Fruit fly (Drosophila melanogaster) whole organism, prepupa: ENCODE measurements around the gene CG1172.

Experiments used
- CG10631 ChIP-seq: fragments of 200-800 bp; sonication (Bioruptor generic); optimal IDR thresholded peaks from 2 replicates; lab custom pipeline; 2016; ENCODE audit warnings: missing biosample characterization, missing genetic modification characterization
- CG10669 ChIP-seq: fragments of 200-800 bp; sonication (Bioruptor generic); optimal IDR thresholded peaks from 3 replicates; lab custom pipeline; 2018; ENCODE audit warnings: missing biosample characterization, mild to moderate bottlenecking, missing genetic modification characterization, moderate library complexity
- CG11902 ChIP-seq: fragments of 200-800 bp; sonication (Bioruptor generic); optimal IDR thresholded peaks from 3 replicates; lab custom pipeline; 2016; ENCODE audit warnings: missing biosample characterization, missing genetic modification characterization
- CG15336 ChIP-seq: fragments of 200-800 bp; sonication (Bioruptor generic); IDR thresholded peaks from 2 replicates; pipeline ENCODE4 v1.3.6; 2022; ENCODE audit warnings: missing biosample characterization, missing genetic modification characterization
- CG1621 ChIP-seq: fragments of 200-800 bp; sonication (Bioruptor generic); optimal IDR thresholded peaks from 3 replicates; lab custom pipeline; 2018; ENCODE audit warnings: missing biosample characterization, mild to moderate bottlenecking, missing genetic modification characterization
- CG16779 ChIP-seq: fragments of 200-800 bp; sonication (Bioruptor generic); optimal IDR thresholded peaks from 3 replicates; lab custom pipeline; 2017; ENCODE audit warnings: missing biosample characterization, mild to moderate bottlenecking, missing genetic modification characterization
- CG32006 ChIP-seq: fragments of 200-800 bp; sonication (Bioruptor generic); optimal IDR thresholded peaks from 3 replicates; lab custom pipeline; 2017; ENCODE audit warnings: missing biosample characterization, mild to moderate bottlenecking, missing genetic modification characterization
- CG34406 ChIP-seq: fragments of 200-800 bp; sonication (Bioruptor generic); optimal IDR thresholded peaks from 3 replicates; lab custom pipeline; 2016; ENCODE audit warnings: missing biosample characterization, missing genetic modification characterization
- CG3919 ChIP-seq: fragments of 200-800 bp; sonication (Bioruptor generic); optimal IDR thresholded peaks from 3 replicates; lab custom pipeline; 2016; ENCODE audit warnings: missing biosample characterization, missing genetic modification characterization
- CG4318 ChIP-seq: fragments of 200-800 bp; sonication (Bioruptor generic); optimal IDR thresholded peaks from 3 replicates; lab custom pipeline; 2017; ENCODE audit warnings: missing biosample characterization, mild to moderate bottlenecking, missing genetic modification characterization
- CG6276 ChIP-seq: fragments of 200-800 bp; sonication (Bioruptor generic); optimal IDR thresholded peaks from 2 replicates; lab custom pipeline; 2017; ENCODE audit warnings: missing biosample characterization, mild to moderate bottlenecking, missing genetic modification characterization
- CG6792 ChIP-seq: fragments of 200-800 bp; sonication (Bioruptor generic); optimal IDR thresholded peaks from 3 replicates; lab custom pipeline; 2016; ENCODE audit warnings: missing biosample characterization, missing genetic modification characterization
- CG6808 ChIP-seq: fragments of 200-800 bp; sonication (Bioruptor generic); optimal IDR thresholded peaks from 3 replicates; lab custom pipeline; 2017; ENCODE audit warnings: missing biosample characterization, missing genetic modification characterization, mild to moderate bottlenecking, moderate library complexity, missing genetic modification reagents
- CG6854 ChIP-seq: fragments of 200-800 bp; sonication (Bioruptor generic); optimal IDR thresholded peaks from 2 replicates; lab custom pipeline; 2017; ENCODE audit warnings: missing biosample characterization, mild to moderate bottlenecking, missing genetic modification characterization
- CG7368 ChIP-seq: fragments of 200-800 bp; sonication (Bioruptor generic); optimal IDR thresholded peaks from 3 replicates; lab custom pipeline; 2016; ENCODE audit warnings: missing biosample characterization, missing genetic modification characterization
- CG8119 ChIP-seq: fragments of 200-800 bp; sonication (Bioruptor generic); IDR thresholded peaks from 3 replicates; pipeline ENCODE4 v1.3.6; 2022; ENCODE audit warnings: missing biosample characterization, missing genetic modification characterization
- CG9139 ChIP-seq: fragments of 200-800 bp; sonication (Bioruptor generic); optimal IDR thresholded peaks from 3 replicates; lab custom pipeline; 2017; ENCODE audit warnings: missing biosample characterization, mild to moderate bottlenecking, missing genetic modification characterization
- Eip75B ChIP-seq: fragments of 200-800 bp; sonication (Bioruptor generic); optimal IDR thresholded peaks from 3 replicates; lab custom pipeline; 2016; ENCODE audit warnings: missing biosample characterization, missing genetic modification characterization
- Eip78C ChIP-seq: fragments of 200-800 bp; sonication (Bioruptor generic); peaks from one replicate; lab custom pipeline; 2016; ENCODE audit warnings: missing biosample characterization, missing genetic modification characterization
- Eip93F ChIP-seq: fragments of 200-800 bp; sonication (Bioruptor generic); optimal IDR thresholded peaks from 2 replicates; lab custom pipeline; 2016; ENCODE audit warnings: missing biosample characterization, mild to moderate bottlenecking, missing genetic modification characterization
- Ets21C ChIP-seq: fragments of 200-800 bp; sonication (Bioruptor generic); optimal IDR thresholded peaks from 3 replicates; lab custom pipeline; 2016; ENCODE audit warnings: missing biosample characterization, missing genetic modification characterization
- Ets96B ChIP-seq: fragments of 200-800 bp; optimal IDR thresholded peaks from 2 replicates; lab custom pipeline; 2019; ENCODE audit warnings: missing biosample characterization, mild to moderate bottlenecking, missing genetic modification characterization, moderate library complexity
- Hr38 ChIP-seq: sonication (Bioruptor generic); optimal IDR thresholded peaks from 2 replicates; lab custom pipeline; 2016; ENCODE audit warnings: missing biosample characterization, missing genetic modification characterization
- Hr39 ChIP-seq: fragments of 200-800 bp; sonication (Bioruptor generic); optimal IDR thresholded peaks from 2 replicates; lab custom pipeline; 2016; ENCODE audit warnings: missing biosample characterization, missing genetic modification characterization
- Hr4 ChIP-seq: fragments of 200-800 bp; sonication (Bioruptor generic); optimal IDR thresholded peaks from 3 replicates; lab custom pipeline; 2016; ENCODE audit warnings: missing biosample characterization, missing genetic modification characterization
- Met ChIP-seq: fragments of 200-800 bp; sonication (Bioruptor generic); optimal IDR thresholded peaks from 3 replicates; lab custom pipeline; 2016; ENCODE audit warnings: missing biosample characterization, missing genetic modification characterization
- Smox ChIP-seq: fragments of 200-800 bp; sonication (Bioruptor generic); optimal IDR thresholded peaks from 3 replicates; lab custom pipeline; 2016; ENCODE audit warnings: missing biosample characterization, missing genetic modification characterization
- Sox102F ChIP-seq: fragments of 200-800 bp; sonication (Bioruptor generic); optimal IDR thresholded peaks from 2 replicates; lab custom pipeline; 2016; ENCODE audit warnings: missing biosample characterization, mild to moderate bottlenecking, missing genetic modification characterization
- Sox14 ChIP-seq: fragments of 200-800 bp; sonication (Bioruptor generic); optimal IDR thresholded peaks from 3 replicates; lab custom pipeline; 2016; ENCODE audit warnings: missing biosample characterization, missing genetic modification characterization
- Sox15 ChIP-seq: fragments of 200-800 bp; sonication (Bioruptor generic); optimal IDR thresholded peaks from 3 replicates; lab custom pipeline; 2016; ENCODE audit warnings: missing biosample characterization, missing genetic modification characterization
- achi ChIP-seq: fragments of 200-800 bp; sonication (Bioruptor generic); optimal IDR thresholded peaks from 3 replicates; lab custom pipeline; 2016; ENCODE audit warnings: missing biosample characterization, missing genetic modification characterization
- acj6 ChIP-seq: fragments of 200-800 bp; sonication (Bioruptor generic); optimal IDR thresholded peaks from 3 replicates; lab custom pipeline; 2016; ENCODE audit warnings: missing biosample characterization, missing genetic modification characterization
- cyc ChIP-seq: fragments of 200-800 bp; sonication (Bioruptor generic); optimal IDR thresholded peaks from 3 replicates; lab custom pipeline; 2016; ENCODE audit warnings: missing biosample characterization, missing genetic modification characterization
- dac ChIP-seq: fragments of 200-800 bp; sonication (Bioruptor generic); optimal IDR thresholded peaks from 2 replicates; lab custom pipeline; 2017; ENCODE audit warnings: missing biosample characterization, mild to moderate bottlenecking, missing genetic modification characterization
- dsx ChIP-seq: fragments of 200-800 bp; optimal IDR thresholded peaks from 3 replicates; lab custom pipeline; 2019; ENCODE audit warnings: missing biosample characterization, mild to moderate bottlenecking, missing genetic modification characterization, moderate library complexity; ENCODE audit not compliant: poor library complexity, severe bottlenecking
- eg ChIP-seq: fragments of 200-800 bp; sonication (Bioruptor generic); IDR thresholded peaks from 3 replicates; pipeline ENCODE4 v1.3.6; 2022; ENCODE audit warnings: missing biosample characterization, missing genetic modification characterization
- esn ChIP-seq: fragments of 200-800 bp; sonication (Bioruptor generic); optimal IDR thresholded peaks from 2 replicates; lab custom pipeline; 2016; ENCODE audit warnings: missing biosample characterization, mild to moderate bottlenecking, missing genetic modification characterization, moderate library complexity
- fd85E ChIP-seq: fragments of 200-800 bp; sonication (Bioruptor generic); optimal IDR thresholded peaks from 3 replicates; lab custom pipeline; 2016; ENCODE audit warnings: missing biosample characterization, missing genetic modification characterization
- fkh ChIP-seq: fragments of 200-800 bp; sonication (Bioruptor generic); optimal IDR thresholded peaks from 3 replicates; lab custom pipeline; 2017; ENCODE audit warnings: missing biosample characterization, mild to moderate bottlenecking, missing genetic modification characterization, moderate library complexity
- lz ChIP-seq: fragments of 200-800 bp; sonication (Bioruptor generic); optimal IDR thresholded peaks from 3 replicates; lab custom pipeline; 2016; ENCODE audit warnings: missing biosample characterization, missing genetic modification characterization
- net ChIP-seq: fragments of 200-800 bp; sonication (Bioruptor generic); optimal IDR thresholded peaks from 3 replicates; lab custom pipeline; 2016; ENCODE audit warnings: missing biosample characterization, missing genetic modification characterization
- pdm3 ChIP-seq: fragments of 200-800 bp; sonication (Bioruptor generic); optimal IDR thresholded peaks from 3 replicates; lab custom pipeline; 2016; ENCODE audit warnings: missing biosample characterization, missing genetic modification characterization
- ss ChIP-seq, 2 experiments: fragments of 200-800 bp; sonication (Bioruptor generic); optimal IDR thresholded peaks; 2 replicates in 1 of 2; 3 replicates in 1 of 2; lab custom pipeline; 2017 to 2018; ENCODE audit warnings: mild to moderate bottlenecking in 2 of 2, missing biosample characterization in 2 of 2, missing genetic modification characterization in 2 of 2, moderate library complexity in 1 of 2
- svp ChIP-seq: fragments of 200-800 bp; sonication (Bioruptor generic); peaks from one replicate; lab custom pipeline; 2016; ENCODE audit warnings: missing biosample characterization, missing genetic modification characterization
- topi ChIP-seq: fragments of 200-800 bp; sonication (Bioruptor generic); optimal IDR thresholded peaks from 3 replicates; lab custom pipeline; 2016; ENCODE audit warnings: missing biosample characterization, missing genetic modification characterization
- vri ChIP-seq: fragments of 200-800 bp; sonication (Bioruptor generic); optimal IDR thresholded peaks from 3 replicates; lab custom pipeline; 2016; ENCODE audit warnings: missing biosample characterization, mild to moderate bottlenecking, missing genetic modification characterization

Gene CG1172

DNA sequence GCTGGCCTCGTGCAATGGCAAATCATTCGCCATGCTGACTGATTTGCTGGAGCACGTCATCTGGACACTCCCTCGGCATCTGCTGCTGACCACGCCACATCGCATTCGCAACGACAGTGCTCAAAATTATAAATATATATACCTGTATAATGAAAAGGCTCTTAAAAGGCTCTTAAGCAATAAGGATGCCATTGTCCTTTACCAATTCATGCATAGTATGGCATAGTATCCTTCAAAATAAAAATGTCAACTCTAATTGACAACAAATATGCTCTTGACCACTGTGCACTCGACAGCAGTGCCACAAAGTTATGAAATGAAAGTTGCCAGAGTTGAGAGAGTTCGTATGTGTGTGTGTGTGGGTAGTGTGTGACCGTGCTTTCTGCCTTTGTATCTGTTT lies 28.4 kb downstream of the CG1172 start:
- no peak for TF ChIP-seq esn (GFP tag; lab: Kevin White, UChicago)
- TF ChIP-seq CG32006 (GFP tag; lab: Kevin White, UChicago), result peak; percentile 38
- peak; percentile 48 for TF ChIP-seq CG15336 (GFP tag; lab: Robert Waterston, UW)
- TF ChIP-seq CG10631 (GFP tag; lab: Kevin White, UChicago), result no peak
- TF ChIP-seq CG9139 (GFP tag; lab: Kevin White, UChicago), result no peak
- TF ChIP-seq CG34406 (GFP tag; lab: Kevin White, UChicago), result peak; percentile 8
- no peak for TF ChIP-seq Sox14
- no peak for TF ChIP-seq Ets21C (GFP tag; lab: Kevin White, UChicago)
- no peak for TF ChIP-seq dac (GFP tag; lab: Kevin White, UChicago)
- TF ChIP-seq ss (GFP tag; optimal IDR thresholded peaks at IDR 0.05; lab: Kevin White, UChicago), result no peak
- TF ChIP-seq Eip75B (GFP tag; lab: Kevin White, UChicago), result no peak
- TF ChIP-seq Smox (GFP tag; lab: Kevin White, UChicago), result peak; percentile 16
- peak; percentile 75 for TF ChIP-seq Eip78C
- no peak for TF ChIP-seq vri (GFP tag; lab: Kevin White, UChicago)
- TF ChIP-seq Hr39, result no peak
- TF ChIP-seq CG8119 (GFP tag; lab: Robert Waterston, UW), result peak; percentile 51; the same call in 1 of the 3 replicates
- TF ChIP-seq eg, result peak; percentile 56; the same call in 1 of the 3 replicates
- no peak for TF ChIP-seq CG7368 (GFP tag; lab: Kevin White, UChicago)
- no peak for TF ChIP-seq CG10669 (GFP tag; lab: Kevin White, UChicago)
- no peak for TF ChIP-seq lz
- no peak for TF ChIP-seq CG16779 (tag; lab: Kevin White, UChicago)
- TF ChIP-seq fkh (GFP tag; lab: Kevin White, UChicago), result no peak
- peak; percentile 31 for TF ChIP-seq pdm3 (GFP tag; lab: Kevin White, UChicago)
- no peak for TF ChIP-seq fd85E (GFP tag; lab: Kevin White, UChicago)
- TF ChIP-seq cyc, result no peak
- TF ChIP-seq CG6792 (GFP tag; lab: Kevin White, UChicago), result no peak
- no peak for TF ChIP-seq net
- TF ChIP-seq achi (GFP tag; lab: Kevin White, UChicago), result peak; percentile 26
- no peak for TF ChIP-seq svp (GFP tag; lab: Kevin White, UChicago)
- peak; percentile 31 for TF ChIP-seq CG6276 (GFP tag; lab: Kevin White, UChicago)
- peak; percentile 20 for TF ChIP-seq Sox102F (GFP tag; lab: Kevin White, UChicago)
- TF ChIP-seq CG4318 (GFP tag; lab: Kevin White, UChicago), result peak; percentile 26
- TF ChIP-seq topi (GFP tag; lab: Kevin White, UChicago), result peak; percentile 56
- peak; percentile 10 for TF ChIP-seq Met
- no peak for TF ChIP-seq CG1621 (tag; lab: Kevin White, UChicago)
- peak; percentile 62 for TF ChIP-seq Hr4 (GFP tag; lab: Kevin White, UChicago)
- TF ChIP-seq CG11902, result no peak
- no peak for TF ChIP-seq Eip93F (GFP tag; lab: Kevin White, UChicago)
- peak; percentile 35 for TF ChIP-seq CG3919 (GFP tag; lab: Kevin White, UChicago)
- TF ChIP-seq CG6854 (GFP tag; lab: Kevin White, UChicago), result no peak
- peak; percentile 15 for TF ChIP-seq dsx
- no peak for TF ChIP-seq Sox15 (GFP tag; lab: Kevin White, UChicago)
- peak; percentile 29 for TF ChIP-seq acj6

DNA sequence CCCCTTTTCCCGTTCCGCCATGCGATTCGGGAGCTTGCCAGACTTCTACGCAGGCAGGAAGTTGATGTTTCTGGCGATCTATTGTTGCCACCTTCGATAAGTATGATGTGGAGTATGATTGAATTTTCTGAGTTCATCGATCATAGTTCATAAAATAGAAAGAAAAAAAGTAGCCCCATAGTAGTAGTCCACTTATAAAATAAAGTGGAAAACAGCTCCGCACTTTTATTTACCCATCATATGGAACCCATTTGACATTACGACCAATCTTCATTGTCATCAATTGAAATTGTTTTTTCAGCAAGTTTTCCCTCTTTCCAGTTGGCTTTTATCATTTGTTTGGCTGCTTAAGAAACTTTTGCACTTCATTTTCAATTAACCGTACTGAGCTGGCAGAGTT lies 33.4 kb downstream of the CG1172 start, which contains the start of gene CG12147:
Gene CG12147, minus strand, starts transcription at position 101 of the 400 bp plus-strand sequence.
- TF ChIP-seq Ets96B (tag; lab: Kevin White, UChicago) (no peak), fd85E (GFP tag; lab: Kevin White, UChicago) (no peak), Hr38 (GFP tag; lab: Kevin White, UChicago) (no peak), esn (GFP tag; lab: Kevin White, UChicago) (no peak), CG6808 (no peak)
